Fruit fly (Drosophila melanogaster) whole organism, adult: ENCODE data around the gene M6.
A peak's percentile ranks its signal among the peaks of the same experiment; 100 is the strongest.

Experiments
- CG11617 ChIP-seq: fragments of 200-800 bp; sonication (Bioruptor generic); optimal IDR thresholded peaks from 2 replicates; lab custom pipeline; 2017; ENCODE audit warnings: mild to moderate bottlenecking, missing biosample characterization, missing genetic modification reagents, missing genetic modification characterization
- CG12768 ChIP-seq: fragments of 200-800 bp; sonication (Bioruptor generic); optimal IDR thresholded peaks from 2 replicates; lab custom pipeline; 2017; ENCODE audit warnings: missing biosample characterization, missing genetic modification characterization, mild to moderate bottlenecking, moderate library complexity, missing genetic modification reagents
- CG14711 ChIP-seq: fragments of 200-800 bp; sonication (Bioruptor generic); optimal IDR thresholded peaks from 2 replicates; lab custom pipeline; 2018; ENCODE audit warnings: missing biosample characterization, mild to moderate bottlenecking, missing genetic modification characterization, moderate library complexity
- CG1620 ChIP-seq: fragments of 200-800 bp; sonication (Bioruptor generic); optimal IDR thresholded peaks from 2 replicates; lab custom pipeline; 2016; ENCODE audit warnings: missing biosample characterization, missing genetic modification characterization
- CG5204 ChIP-seq: fragments of 200-800 bp; sonication (Bioruptor generic); optimal IDR thresholded peaks from 2 replicates; lab custom pipeline; 2016; ENCODE audit warnings: missing biosample characterization, missing genetic modification characterization
- CG7045 ChIP-seq: fragments of 200-800 bp; sonication (Bioruptor generic); optimal IDR thresholded peaks from 2 replicates; lab custom pipeline; 2017; ENCODE audit warnings: missing biosample characterization, mild to moderate bottlenecking, missing genetic modification characterization
- CG7101 ChIP-seq: fragments of 200-800 bp; sonication (Bioruptor generic); optimal IDR thresholded peaks from 2 replicates; lab custom pipeline; 2018; ENCODE audit warnings: missing biosample characterization, mild to moderate bottlenecking, missing genetic modification characterization, moderate library complexity
- Clk ChIP-seq: fragments of 200-800 bp; sonication (Bioruptor generic); optimal IDR thresholded peaks from 2 replicates; lab custom pipeline; 2017; ENCODE audit warnings: missing biosample characterization, missing genetic modification characterization
- bab1 ChIP-seq: fragments of 200-800 bp; sonication (Bioruptor generic); optimal IDR thresholded peaks from 3 replicates; lab custom pipeline; 2019; ENCODE audit warnings: missing biosample characterization, mild to moderate bottlenecking, missing genetic modification characterization, moderate library complexity
- kay ChIP-seq: fragments of 200-800 bp; sonication (Bioruptor generic); peaks from one replicate; lab custom pipeline; 2016; ENCODE audit warnings: missing biosample characterization, missing genetic modification characterization, borderline replicate concordance
- ovo ChIP-seq: fragments of 200-800 bp; sonication (Bioruptor generic); optimal IDR thresholded peaks from 2 replicates; lab custom pipeline; 2016; ENCODE audit warnings: missing biosample characterization, missing genetic modification characterization
- pad ChIP-seq: fragments of 200-800 bp; sonication (Bioruptor generic); optimal IDR thresholded peaks from 3 replicates; lab custom pipeline; 2017; ENCODE audit warnings: missing biosample characterization, missing genetic modification characterization, mild to moderate bottlenecking, moderate library complexity, missing genetic modification reagents
- tj ChIP-seq: fragments of 200-800 bp; sonication (Bioruptor generic); optimal IDR thresholded peaks from 3 replicates; lab custom pipeline; 2017; ENCODE audit warnings: missing biosample characterization, mild to moderate bottlenecking, missing genetic modification characterization, moderate library complexity

DNA sequence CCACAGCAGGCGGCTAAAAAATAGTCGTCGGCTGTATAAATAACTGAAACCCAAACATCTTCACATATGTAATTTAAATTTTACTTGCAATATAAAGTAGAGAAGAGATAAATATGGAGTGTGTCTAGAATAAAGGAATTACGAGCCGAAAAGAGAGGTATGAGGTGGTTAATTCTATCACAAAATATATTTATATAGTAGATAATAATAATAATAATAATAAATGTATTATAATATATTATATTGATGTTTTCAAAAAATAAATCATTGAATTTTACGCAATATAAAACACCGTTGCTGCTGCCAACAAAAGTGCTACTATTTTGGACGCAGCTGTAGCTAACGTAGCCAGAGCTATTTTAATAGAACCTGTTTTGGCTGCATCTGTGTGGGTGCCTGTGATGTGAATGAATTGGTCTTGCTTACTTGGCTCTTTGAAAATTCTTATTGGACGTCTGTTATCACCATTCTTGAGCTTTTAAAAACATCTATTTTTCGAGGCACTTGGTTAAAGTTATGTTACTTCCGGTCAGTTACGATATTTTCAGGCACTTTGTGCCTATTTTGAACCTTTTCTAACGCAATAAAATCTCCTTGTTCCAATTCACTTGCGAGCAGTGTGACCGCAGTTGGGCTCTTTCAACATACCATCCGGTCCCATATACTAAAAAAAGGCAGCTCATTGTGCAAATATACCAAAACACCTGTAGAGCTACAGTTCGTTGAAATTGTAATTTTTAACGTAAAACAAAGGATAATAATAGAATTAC lies 10.6 kb upstream of the M6 start, which contains the start of gene Hr78:
- TF ChIP-seq CG11617 (GFP tag; lab: Kevin White, UChicago), result peak; percentile 67
- TF ChIP-seq CG14711, result peak; percentile 64
- no peak for TF ChIP-seq kay (GFP tag; lab: Kevin White, UChicago)
- TF ChIP-seq CG7045, result peak; percentile 58
- TF ChIP-seq CG7101, result peak; percentile 61
- TF ChIP-seq CG1620 (GFP tag; lab: Kevin White, UChicago), result no peak
- peak; percentile 38 for TF ChIP-seq bab1 (GFP tag; lab: Kevin White, UChicago)
- no peak for TF ChIP-seq CG5204
- TF ChIP-seq pad (GFP tag; lab: Kevin White, UChicago), result no peak
- TF ChIP-seq Clk (GFP tag; lab: Kevin White, UChicago), result no peak
- no peak for TF ChIP-seq ovo
- peak; percentile 48 for TF ChIP-seq CG12768 (GFP tag; lab: Kevin White, UChicago)
- peak; percentile 59 for TF ChIP-seq tj
